Worm (Caenorhabditis elegans) whole organism, early embryonic: ENCODE measurements around the gene comt-5.

Experiments
- aly-1 ChIP-seq: sonication (generic microtip); optimal IDR thresholded peaks from 2 replicates; lab custom pipeline; 2016; ENCODE audit warnings: missing genetic modification characterization, missing compliant biosample characterization
- ama-1 ChIP-seq: fragments of 150-350 bp; optimal IDR thresholded peaks from 2 replicates; lab custom pipeline; 2014

DNA sequence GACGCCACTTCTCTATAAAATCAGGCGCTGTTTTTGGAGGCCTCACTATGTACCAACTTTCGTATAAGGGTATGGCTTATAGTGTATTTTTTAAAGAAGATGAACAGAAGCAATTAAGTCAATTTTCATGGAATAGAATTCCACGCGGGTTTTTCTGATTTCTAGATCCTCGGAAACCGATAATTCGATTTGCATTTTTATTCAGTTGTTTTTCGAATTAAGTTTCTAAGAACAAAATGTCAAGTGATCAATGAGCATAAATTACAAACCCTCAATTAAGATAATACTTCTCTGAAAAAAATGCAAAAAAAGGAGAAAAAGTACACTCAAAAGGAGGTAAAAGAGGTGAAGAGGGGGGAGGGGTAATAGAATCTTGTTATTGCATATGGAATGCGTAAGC lies 32.1 kb downstream of the comt-5 start:
- TF ChIP-seq aly-1 (tag; lab: Kevin White, UChicago) (no peak), ama-1 (lab: Kevin White, UChicago) (no peak)
